Fruit fly (Drosophila melanogaster): ENCODE data around the gene Ibf1.

Ibf1 gene

DNA sequence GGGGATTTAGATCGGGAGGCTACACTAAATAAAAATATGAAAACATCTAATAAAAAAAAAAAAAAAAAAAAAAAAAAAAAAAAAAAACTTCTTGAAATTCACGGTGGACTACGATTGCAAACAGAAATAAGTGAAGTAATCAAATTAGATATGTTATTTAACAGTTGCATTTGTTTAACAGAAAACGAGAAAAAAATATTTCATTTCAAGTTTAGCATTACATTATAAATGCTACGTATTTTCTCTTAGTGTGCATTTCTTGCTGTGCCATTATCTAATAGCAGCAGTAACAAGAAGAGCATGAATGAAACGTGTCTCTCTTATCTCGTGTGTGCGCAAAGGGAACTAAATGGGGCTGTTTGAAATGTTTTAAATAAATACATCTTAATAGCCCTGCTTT, 34.0 kb upstream of the Ibf1 start (continued):
- peak; percentile 41 to 64 for TF ChIP-seq dpn (GFP tag; optimal IDR thresholded peaks at IDR 0.05)
- TF ChIP-seq zfh1 (GFP tag; IDR thresholded peaks at IDR 0.05), result peak; percentile 73; the same call in 2 of the 3 replicates
- TF ChIP-seq CG3726 (GFP tag; IDR thresholded peaks at IDR 0.05), result no peak
- peak; percentile 81 for TF ChIP-seq dysf (GFP tag; IDR thresholded peaks at IDR 0.05)
- TF ChIP-seq CG3407 (GFP tag; optimal IDR thresholded peaks at IDR 0.05), result peak; percentile 61
- peak; percentile 86 for TF ChIP-seq CG2712 (tag; optimal IDR thresholded peaks at IDR 0.05)
- peak; percentile 46 for TF ChIP-seq Nf-YB (GFP tag; optimal IDR thresholded peaks at IDR 0.05)
- peak; percentile 57 for TF ChIP-seq sqz (GFP tag; optimal IDR thresholded peaks at IDR 0.05)
- TF ChIP-seq CG2120 (GFP tag; optimal IDR thresholded peaks at IDR 0.05), result peak; percentile 73
- TF ChIP-seq Trl (optimal IDR thresholded peaks at IDR 0.05), result no peak
- TF ChIP-seq Trl (GFP tag; optimal IDR thresholded peaks at IDR 0.05), result peak; percentile 56
- no peak for TF ChIP-seq CG15479 (GFP tag; optimal IDR thresholded peaks at IDR 0.05)
- peak; percentile 39 for TF ChIP-seq fd3F (GFP tag; optimal IDR thresholded peaks at IDR 0.05)
- TF ChIP-seq NfI (GFP tag; optimal IDR thresholded peaks at IDR 0.05), result peak; percentile 40
- TF ChIP-seq HmgD (GFP tag; optimal IDR thresholded peaks at IDR 0.05), result no peak
- peak in 1 of 2 experiments; percentile 82 for TF ChIP-seq bsh (GFP tag; optimal IDR thresholded peaks at IDR 0.05)
- peak; percentile 11 for TF ChIP-seq CG8359 (GFP tag; optimal IDR thresholded peaks at IDR 0.05; ENCODE audit: borderline replicate concordance)
- TF ChIP-seq cad (GFP tag; optimal IDR thresholded peaks at IDR 0.05), result no peak
- TF ChIP-seq MTF-1 (GFP tag; optimal IDR thresholded peaks at IDR 0.05; ENCODE audit: borderline replicate concordance), result no peak
- TF ChIP-seq Ssrp (tag; optimal IDR thresholded peaks at IDR 0.05), result peak; percentile 70
- TF ChIP-seq CG13624 (GFP tag; optimal IDR thresholded peaks at IDR 0.05), result peak; percentile 46
- no peak for TF ChIP-seq slou (GFP tag; optimal IDR thresholded peaks at IDR 0.05)
- no peak for TF ChIP-seq fd64A (GFP tag; optimal IDR thresholded peaks at IDR 0.05)
- no peak for TF ChIP-seq corto (GFP tag; optimal IDR thresholded peaks at IDR 0.05)
- TF ChIP-seq inv (GFP tag; IDR thresholded peaks at IDR 0.05; ENCODE audit: partially characterized antibody), result no peak
- TF ChIP-seq Myb (GFP tag; optimal IDR thresholded peaks at IDR 0.05), result no peak
- no peak for TF ChIP-seq exex (tag; optimal IDR thresholded peaks at IDR 0.05)
- TF ChIP-seq CG4424 (GFP tag; optimal IDR thresholded peaks at IDR 0.05), result peak; percentile 82
- peak; percentile 57 for TF ChIP-seq Fer3 (tag; optimal IDR thresholded peaks at IDR 0.05)
- TF ChIP-seq unc-4 (GFP tag; IDR thresholded peaks at IDR 0.05; ENCODE audit: partially characterized antibody), result no peak
- TF ChIP-seq CG12391 (tag; optimal IDR thresholded peaks at IDR 0.05), result peak; percentile 54
- TF ChIP-seq Abd-B (GFP tag; optimal IDR thresholded peaks at IDR 0.05), result peak; percentile 62
- no peak for TF ChIP-seq gce (GFP tag; IDR thresholded peaks at IDR 0.05)
- no peak for TF ChIP-seq ato (GFP tag; IDR thresholded peaks at IDR 0.05; ENCODE audit: partially characterized antibody)
- peak; percentile 57 for TF ChIP-seq CG7839 (tag; optimal IDR thresholded peaks at IDR 0.05)
- TF ChIP-seq mirr (GFP tag; optimal IDR thresholded peaks at IDR 0.05), result no peak
- 0 out of 2 replicates have a peak, but pooled peaks have one; percentile 9 for TF ChIP-seq CG8765 (GFP tag; IDR thresholded peaks at IDR 0.05)
- peak; percentile 72 for TF ChIP-seq CG10979 (tag; optimal IDR thresholded peaks at IDR 0.05)
- TF ChIP-seq CG31224 (GFP tag; IDR thresholded peaks at IDR 0.05), result peak; percentile 57; the same call in 1 of the 2 replicates
- TF ChIP-seq CG11398 (GFP tag; optimal IDR thresholded peaks at IDR 0.05), result peak; percentile 9
- TF ChIP-seq CG2116 (GFP tag; optimal IDR thresholded peaks at IDR 0.05), result peak; percentile 26
- TF ChIP-seq Adf1 (GFP tag; IDR thresholded peaks at IDR 0.05), result 0 out of 2 replicates have a peak, but pooled peaks have one; percentile 14
- peak; percentile 75 for TF ChIP-seq CG4820 (GFP tag; optimal IDR thresholded peaks at IDR 0.05)
- TF ChIP-seq nom (GFP tag; optimal IDR thresholded peaks at IDR 0.05), result no peak
- TF ChIP-seq odd (GFP tag; optimal IDR thresholded peaks at IDR 0.05), result no peak
- TF ChIP-seq CG34422 (GFP tag; IDR thresholded peaks at IDR 0.05), result peak; percentile 61; the same call in 2 of the 3 replicates
- no peak for TF ChIP-seq Usf (GFP tag; optimal IDR thresholded peaks at IDR 0.05)
- TF ChIP-seq gro (GFP tag; optimal IDR thresholded peaks at IDR 0.05), result no peak
- TF ChIP-seq Atf6 (GFP tag; IDR thresholded peaks at IDR 0.05), result no peak; the same call in 1 of the 2 replicates
- no peak for TF ChIP-seq kni (GFP tag; optimal IDR thresholded peaks at IDR 0.05)
